Fruit fly (Drosophila melanogaster): ENCODE data around the gene CG6059.

Gene CG6059

dm6 chr3R:27152129-27152968 is 27.9 kb upstream of the CG6059 start (continued):
- TF ChIP-seq CG2678 (tag; optimal IDR thresholded peaks at IDR 0.05) (peak; percentile 69), Bteb2 (GFP tag; optimal IDR thresholded peaks at IDR 0.05) (no peak), CoRest (tag; optimal IDR thresholded peaks at IDR 0.05) (peak; percentile 62), CG31224 (GFP tag; IDR thresholded peaks at IDR 0.05) (0 out of 2 replicates have a peak, but pooled peaks have one; percentile 23), Ada2b (GFP tag; IDR thresholded peaks at IDR 0.05) (peak; percentile 16; the same call in 1 of the 2 replicates), lola (GFP tag; optimal IDR thresholded peaks at IDR 0.05) (peak in 1 of 3 experiments; percentile 11), Usf (GFP tag; optimal IDR thresholded peaks at IDR 0.05) (peak; percentile 4), CG16815 (GFP tag; optimal IDR thresholded peaks at IDR 0.05) (no peak), ssp (GFP tag; IDR thresholded peaks at IDR 0.05) (0 out of 2 replicates have a peak, but pooled peaks have one; percentile 6), Mes4 (GFP tag; optimal IDR thresholded peaks at IDR 0.05) (peak; percentile 13), CG11398 (GFP tag; optimal IDR thresholded peaks at IDR 0.05) (no peak), CG18599 (GFP tag; optimal IDR thresholded peaks at IDR 0.05) (peak; percentile 34), CG4617 (GFP tag; optimal IDR thresholded peaks at IDR 0.05; ENCODE audit: borderline replicate concordance) (no peak), ci (GFP tag; IDR thresholded peaks at IDR 0.05) (no peak), crol (GFP tag; IDR thresholded peaks at IDR 0.05) (peak; percentile 23; the same call in 1 of the 2 replicates), CG33557 (GFP tag; optimal IDR thresholded peaks at IDR 0.05) (no peak), Hsf (GFP tag; optimal IDR thresholded peaks at IDR 0.05) (no peak), MBD-R2 (GFP tag; IDR thresholded peaks at IDR 0.05) (no peak; the same call in 1 of the 2 replicates), twi (tag; optimal IDR thresholded peaks at IDR 0.05) (peak; percentile 18), HLH3B (GFP tag; IDR thresholded peaks at IDR 0.05) (peak; percentile 42), CG12299 (tag; optimal IDR thresholded peaks at IDR 0.05) (no peak), klu (GFP tag; IDR thresholded peaks at IDR 0.05) (no peak), yki (optimal IDR thresholded peaks at IDR 0.05) (no peak), odd (GFP tag; optimal IDR thresholded peaks at IDR 0.05) (no peak), trh (GFP tag; optimal IDR thresholded peaks at IDR 0.05) (no peak), CG8765 (GFP tag; IDR thresholded peaks at IDR 0.05) (no peak), CG6175 (GFP tag; IDR thresholded peaks at IDR 0.05) (no peak), insv (GFP tag; optimal IDR thresholded peaks at IDR 0.05) (peak in 1 of 2 experiments; percentile 55), pfk (GFP tag; optimal IDR thresholded peaks at IDR 0.05) (no peak), CG2199 (GFP tag; IDR thresholded peaks at IDR 0.05) (no peak), Hr3 (GFP tag; optimal IDR thresholded peaks at IDR 0.05) (peak; percentile 32), CG13287 (GFP tag; IDR thresholded peaks at IDR 0.05; ENCODE audit: partially characterized antibody) (no peak), so (GFP tag; IDR thresholded peaks at IDR 0.05) (no peak), CG7987 (GFP tag; optimal IDR thresholded peaks at IDR 0.05) (no peak), CG18619 (GFP tag; optimal IDR thresholded peaks at IDR 0.05) (peak; percentile 55), pum (GFP tag; optimal IDR thresholded peaks at IDR 0.05) (peak; percentile 11), fd64A (GFP tag; optimal IDR thresholded peaks at IDR 0.05) (peak; percentile 1), Sox100B (GFP tag; optimal IDR thresholded peaks at IDR 0.05) (no peak), Antp (GFP tag; optimal IDR thresholded peaks at IDR 0.05) (no peak), nau (GFP tag; optimal IDR thresholded peaks at IDR 0.05) (peak; percentile 64), CG18262 (tag; optimal IDR thresholded peaks at IDR 0.05) (peak; percentile 29), CG30403 (GFP tag; optimal IDR thresholded peaks at IDR 0.05) (peak; percentile 24), CG10274 (GFP tag; optimal IDR thresholded peaks at IDR 0.05) (no peak), CG10209 (GFP tag; optimal IDR thresholded peaks at IDR 0.05) (peak; percentile 51), CG7963 (GFP tag; IDR thresholded peaks at IDR 0.05; ENCODE audit: partially characterized antibody) (no peak), pho (GFP tag; optimal IDR thresholded peaks at IDR 0.05) (peak; percentile 30), br (optimal IDR thresholded peaks at IDR 0.05) (no peak), CG11247 (GFP tag; IDR thresholded peaks at IDR 0.05) (no peak), Hr78 (GFP tag; optimal IDR thresholded peaks at IDR 0.05) (peak in 1 of 2 experiments; percentile 8)
